Worm (Caenorhabditis elegans): ENCODE measurements around the gene idh-1.

The idh-1 gene

ce11 chrIV:9442106-9442532 is 1.2 kb upstream of the idh-1 start (continued):
- TF ChIP-seq tbx-9 (tag; optimal IDR thresholded peaks at IDR 0.05; ENCODE audit: borderline replicate concordance) (no peak), mxl-1 (tag; optimal IDR thresholded peaks at IDR 0.05) (no peak), repo-1 (tag; optimal IDR thresholded peaks at IDR 0.05) (peak; percentile 41), bed-2 (GFP tag; IDR thresholded peaks at IDR 0.05) (no peak), ztf-26 (tag; optimal IDR thresholded peaks at IDR 0.05) (peak; percentile 81), ets-4 (GFP tag; optimal IDR thresholded peaks at IDR 0.05) (peak; percentile 36), mcd-1 (GFP tag; IDR thresholded peaks at IDR 0.05) (0 out of 2 replicates have a peak, but pooled peaks have one; percentile 17), B0019.2 (GFP tag; conservative IDR thresholded peaks at IDR 0.05) (no peak), madf-3 (GFP tag; IDR thresholded peaks at IDR 0.05) (0 out of 2 replicates have a peak, but pooled peaks have one; percentile 21), chd-7 (tag; optimal IDR thresholded peaks at IDR 0.05) (peak; percentile 46), B0336.3 (GFP tag; IDR thresholded peaks at IDR 0.05) (peak; percentile 68), die-1 (tag; optimal IDR thresholded peaks at IDR 0.05) (peak; percentile 34), pha-4 (tag; optimal IDR thresholded peaks at IDR 0.05) (peak; percentile 84), snpc-4 (GFP tag; optimal IDR thresholded peaks at IDR 0.05) (no peak), snpc-4 (tag; optimal IDR thresholded peaks at IDR 0.05) (peak; percentile 18 to 83 (median 55)), nfyb-1 (GFP tag; IDR thresholded peaks at IDR 0.05) (peak; percentile 61), athp-1 (tag; optimal IDR thresholded peaks at IDR 0.05) (peak; percentile 30)

- TF ChIP-seq nhr-80 (tag; optimal IDR thresholded peaks at IDR 0.05) (peak; percentile 23), efl-1 (GFP tag; optimal IDR thresholded peaks at IDR 0.05) (no peak)
Measured at ce11 chrIV:9441391-9441790, 484 bp upstream of the idh-1 start.

DNA sequence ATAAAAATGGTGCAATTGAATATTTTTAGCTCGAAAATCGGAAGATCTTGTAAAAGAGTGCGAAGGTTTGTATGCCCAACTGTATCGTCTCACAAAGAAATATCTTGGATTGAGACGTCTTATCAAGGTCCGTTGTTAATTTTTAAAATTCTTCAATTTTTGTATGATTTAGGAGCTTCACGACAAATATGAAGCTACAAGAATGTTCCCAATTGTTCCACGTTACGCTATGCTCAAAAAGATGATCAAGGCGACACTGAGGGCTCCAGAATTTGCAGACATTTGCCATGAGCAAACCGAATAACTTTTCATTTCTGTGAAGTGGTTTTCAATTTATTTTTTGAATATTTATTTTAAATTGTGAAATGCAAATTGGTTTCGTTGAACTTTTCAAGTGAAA is 2.2 kb downstream of the idh-1 start:
- no peak for TF ChIP-seq madf-6 (GFP tag; IDR thresholded peaks at IDR 0.05)
- TF ChIP-seq ccch-3 (GFP tag; optimal IDR thresholded peaks at IDR 0.05): no peak
- peak; percentile 86 for TF ChIP-seq tlf-1 (GFP tag; optimal IDR thresholded peaks at IDR 0.05)
- no peak for TF ChIP-seq dpff-1 (tag; optimal IDR thresholded peaks at IDR 0.05)
- no peak for TF ChIP-seq zfh-2 (GFP tag; conservative IDR thresholded peaks at IDR 0.05)
- no peak for TF ChIP-seq F52B5.7 (tag; optimal IDR thresholded peaks at IDR 0.05)
- TF ChIP-seq ztf-3 (GFP tag; optimal IDR thresholded peaks at IDR 0.05): no peak
- TF ChIP-seq lin-35 (GFP tag; optimal IDR thresholded peaks at IDR 0.05): no peak
- TF ChIP-seq attf-6 (GFP tag; IDR thresholded peaks at IDR 0.05): peak; percentile 77
- peak; percentile 26 for TF ChIP-seq chd-7 (tag; optimal IDR thresholded peaks at IDR 0.05)
- TF ChIP-seq mcd-1 (GFP tag; IDR thresholded peaks at IDR 0.05): no peak
- peak; percentile 24 for TF ChIP-seq snpc-1.3 (tag; optimal IDR thresholded peaks at IDR 0.05; ENCODE audit: insufficient read depth)
- no peak for TF ChIP-seq dox-1 (GFP tag; IDR thresholded peaks at IDR 0.05)
- peak; percentile 83 for TF ChIP-seq Y56A3A.18 (GFP tag; IDR thresholded peaks at IDR 0.05)
- TF ChIP-seq hrde-1 (tag; optimal IDR thresholded peaks at IDR 0.05; ENCODE audit: borderline replicate concordance): no peak
- TF ChIP-seq pbrm-1 (GFP tag; IDR thresholded peaks at IDR 0.05): peak; percentile 44; the same call in 1 of the 2 replicates
- peak; percentile 93 for TF ChIP-seq B0336.3 (GFP tag; IDR thresholded peaks at IDR 0.05)
- peak; percentile 39 for TF ChIP-seq lin-40 (tag; optimal IDR thresholded peaks at IDR 0.05)
- TF ChIP-seq snpc-1.1 (tag; optimal IDR thresholded peaks at IDR 0.05; ENCODE audit: insufficient read depth): peak; percentile 41
- TF ChIP-seq snpc-3.4 (tag; optimal IDR thresholded peaks at IDR 0.05): peak; percentile 12
- TF ChIP-seq him-1 (tag; optimal IDR thresholded peaks at IDR 0.05): peak; percentile 62
- TF ChIP-seq mel-28 (tag; optimal IDR thresholded peaks at IDR 0.05; ENCODE audit: borderline replicate concordance): no peak
- no peak for TF ChIP-seq T07F8.4 (tag; optimal IDR thresholded peaks at IDR 0.05)
- peak; percentile 32 for TF ChIP-seq gei-17 (GFP tag; optimal IDR thresholded peaks at IDR 0.05)
- peak; percentile 30; the same call in 1 of the 2 replicates for TF ChIP-seq hmg-1.2 (GFP tag; IDR thresholded peaks at IDR 0.05)
- no peak for TF ChIP-seq F49E8.2 (tag; optimal IDR thresholded peaks at IDR 0.05; ENCODE audit: insufficient read depth)
- no peak for TF ChIP-seq mes-4 (tag; optimal IDR thresholded peaks at IDR 0.05)
- TF ChIP-seq F57A8.1 (GFP tag; optimal IDR thresholded peaks at IDR 0.05): no peak
- peak; percentile 22 for TF ChIP-seq nhr-80 (tag; optimal IDR thresholded peaks at IDR 0.05)
- TF ChIP-seq let-526 (GFP tag; IDR thresholded peaks at IDR 0.05): 0 out of 2 replicates have a peak, but pooled peaks have one; percentile 28

Data from whole organism, young adult.